Worm (Caenorhabditis elegans): ENCODE measurements around the gene pqn-75.

The pqn-75 gene

DNA sequence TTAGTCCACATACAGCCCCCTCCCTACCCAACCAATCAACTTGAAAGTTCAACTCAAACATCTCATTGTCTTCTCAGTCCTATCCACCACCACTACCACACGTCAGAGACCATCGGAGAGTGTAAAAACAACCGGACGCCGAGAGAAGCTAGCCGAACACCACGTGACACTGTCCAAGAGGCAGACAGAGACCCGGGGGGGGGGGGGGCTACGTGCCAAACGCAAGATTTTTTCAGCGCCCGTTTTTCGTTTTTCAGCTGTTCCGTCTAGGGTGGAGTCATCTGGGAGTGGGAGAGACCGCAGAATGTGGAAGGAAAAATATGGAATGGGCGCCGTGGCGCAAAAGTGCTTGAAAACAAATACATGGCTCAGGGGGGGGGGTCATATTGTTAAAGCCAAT, 46.2 kb upstream of the pqn-75 start (continued):
- TF ChIP-seq nhr-48 (tag; optimal IDR thresholded peaks at IDR 0.05) (no peak), aha-1 (tag) (peak; percentile 100), cey-2 (tag; optimal IDR thresholded peaks at IDR 0.05; ENCODE audit: borderline replicate concordance, insufficient read depth) (no peak), hlh-11 (tag; optimal IDR thresholded peaks at IDR 0.05) (peak; percentile 96), rbr-2 (tag; optimal IDR thresholded peaks at IDR 0.05) (peak; percentile 58), ztf-11 (tag; optimal IDR thresholded peaks at IDR 0.05) (no peak), nhr-10 (tag; optimal IDR thresholded peaks at IDR 0.05) (no peak), snpc-1.2 (GFP tag; IDR thresholded peaks at IDR 0.05) (no peak), tag-97 (GFP tag; IDR thresholded peaks at IDR 0.05) (no peak), mep-1 (tag; optimal IDR thresholded peaks at IDR 0.05) (peak; percentile 82), lin-1 (GFP tag; IDR thresholded peaks at IDR 0.05) (no peak), ZK546.5 (tag; optimal IDR thresholded peaks at IDR 0.05) (no peak), mxl-2 (GFP tag; conservative IDR thresholded peaks at IDR 0.05) (no peak), nhr-28 (tag; optimal IDR thresholded peaks at IDR 0.05) (peak; percentile 22), fkh-10 (GFP tag; optimal IDR thresholded peaks at IDR 0.05) (no peak), daf-12 (tag; optimal IDR thresholded peaks at IDR 0.05) (no peak), daf-19 (GFP tag; conservative IDR thresholded peaks at IDR 0.05) (no peak), skn-1 (tag; optimal IDR thresholded peaks at IDR 0.05) (no peak), dve-1 (tag; optimal IDR thresholded peaks at IDR 0.05; ENCODE audit: insufficient read depth) (peak; percentile 87), pha-4 (GFP tag; IDR thresholded peaks at IDR 0.05) (0 out of 2 replicates have a peak, but pooled peaks have one; percentile 29), pha-4 (tag; optimal IDR thresholded peaks at IDR 0.05) (no peak), fos-1 (tag; optimal IDR thresholded peaks at IDR 0.05) (no peak), lim-7 (GFP tag; IDR thresholded peaks at IDR 0.05) (no peak), unc-130 (GFP tag; optimal IDR thresholded peaks at IDR 0.05) (no peak), lsy-2 (tag; optimal IDR thresholded peaks at IDR 0.05) (peak in 1 of 2 experiments; percentile 53), ceh-82 (tag; optimal IDR thresholded peaks at IDR 0.05) (no peak), lin-39 (tag; optimal IDR thresholded peaks at IDR 0.05) (no peak), zfp-3 (GFP tag; conservative IDR thresholded peaks at IDR 0.05) (no peak), F26F4.8 (GFP tag; conservative IDR thresholded peaks at IDR 0.05) (no peak), lin-13 (GFP tag; optimal IDR thresholded peaks at IDR 0.05) (no peak), nhr-111 (GFP tag; optimal IDR thresholded peaks at IDR 0.05) (no peak), hif-1 (tag; optimal IDR thresholded peaks at IDR 0.05) (peak; percentile 95 to 100), dpl-1 (GFP tag; optimal IDR thresholded peaks at IDR 0.05) (peak; percentile 0), egl-27 (tag; optimal IDR thresholded peaks at IDR 0.05) (no peak), dmd-8 (GFP tag; IDR thresholded peaks at IDR 0.05) (no peak), ceh-62 (tag; optimal IDR thresholded peaks at IDR 0.05) (no peak), madf-9 (GFP tag; conservative IDR thresholded peaks at IDR 0.05) (no peak), mes-2 (tag; optimal IDR thresholded peaks at IDR 0.05; ENCODE audit: poor library complexity, severe bottlenecking) (no peak), T26A8.4 (GFP tag; IDR thresholded peaks at IDR 0.05) (no peak; the same call in 1 of the 2 replicates), php-3 (GFP tag; IDR thresholded peaks at IDR 0.05) (no peak), nhr-102 (tag; optimal IDR thresholded peaks at IDR 0.05) (no peak), nhr-76 (tag; optimal IDR thresholded peaks at IDR 0.05) (no peak), dmd-6 (GFP tag; IDR thresholded peaks at IDR 0.05) (peak; percentile 54), zag-1 (tag; optimal IDR thresholded peaks at IDR 0.05) (no peak), daf-8 (GFP tag; IDR thresholded peaks at IDR 0.05) (no peak), zfp-2 (tag; optimal IDR thresholded peaks at IDR 0.05) (no peak), nhr-41 (GFP tag; IDR thresholded peaks at IDR 0.05) (no peak), unc-62 (GFP tag; optimal IDR thresholded peaks at IDR 0.05 in 1 of 2) (no peak), unc-62 (tag; optimal IDR thresholded peaks at IDR 0.05) (no peak), mdl-1 (tag; optimal IDR thresholded peaks at IDR 0.05) (peak; percentile 94 to 97), ama-1 (optimal IDR thresholded peaks at IDR 0.05) (no peak), nhr-42 (GFP tag; IDR thresholded peaks at IDR 0.05) (no peak), Y75B8A.6 (GFP tag; IDR thresholded peaks at IDR 0.05) (no peak)

All from whole organism, L4 larva.